Worm (Caenorhabditis elegans) whole organism, midembryonic: ENCODE results near the gene F59A1.6.

Experiments used
- T22C8.4 ChIP-seq: fragments of 200-800 bp; sonication (Bioruptor generic); IDR thresholded peaks from 2 replicates; pipeline ENCODE4 v1.3.6; 2022; ENCODE audit warnings: missing genetic modification characterization, missing compliant biosample characterization
- cog-1 ChIP-seq: sonication (generic microtip); optimal IDR thresholded peaks from 2 replicates; lab custom pipeline; 2016; ENCODE audit warnings: missing genetic modification characterization, missing compliant biosample characterization
- flt-1 ChIP-seq: fragments of 200-800 bp; sonication (Bioruptor generic); IDR thresholded peaks from 2 replicates; pipeline ENCODE4 v1.3.6; 2022; ENCODE audit warnings: missing genetic modification characterization, missing compliant biosample characterization
- klf-2 ChIP-seq: fragments of 200-800 bp; sonication (Bioruptor generic); conservative IDR thresholded peaks from 2 replicates; pipeline ENCODE4 v1.3.6; 2022; ENCODE audit warnings: missing genetic modification reagents, missing genetic modification characterization, missing compliant biosample characterization
- med-1 ChIP-seq: sonication (generic microtip); optimal IDR thresholded peaks from 2 replicates; lab custom pipeline; 2017; ENCODE audit warnings: missing genetic modification characterization, mild to moderate bottlenecking, missing compliant biosample characterization, antibody characterized with exemption, missing genetic modification reagents; ENCODE audit not compliant: insufficient read depth
- ref-1 ChIP-seq: fragments of 200-800 bp; sonication (Bioruptor generic); conservative IDR thresholded peaks from 2 replicates; pipeline ENCODE4 v1.3.6; 2022; ENCODE audit warnings: missing genetic modification reagents, missing genetic modification characterization, missing compliant biosample characterization
- ztf-29 ChIP-seq: fragments of 200-800 bp; sonication (Bioruptor generic); IDR thresholded peaks from 2 replicates; pipeline ENCODE4 v1.3.6; 2022; ENCODE audit warnings: missing genetic modification reagents, missing genetic modification characterization, missing compliant biosample characterization

DNA sequence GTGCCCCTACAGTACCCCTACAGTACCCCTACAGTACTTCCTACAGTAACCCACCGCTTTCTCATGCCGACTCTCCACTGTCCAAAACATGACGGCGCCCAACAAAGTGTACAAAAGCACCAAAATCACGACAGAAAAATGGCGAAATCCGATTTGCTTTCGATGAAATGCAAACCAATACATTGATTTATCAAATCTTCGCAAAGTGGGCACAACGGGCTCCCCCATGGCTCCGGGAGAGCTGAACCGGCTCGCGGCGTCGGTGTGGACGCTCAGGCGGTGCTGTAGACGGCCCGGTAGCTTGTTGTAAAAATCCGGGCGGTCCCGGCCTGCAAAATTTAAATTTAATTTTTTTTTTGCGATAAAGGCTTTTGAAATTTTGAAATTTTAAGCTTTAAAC, 27.4 kb downstream of the F59A1.6 start:
- TF ChIP-seq med-1 (GFP tag; lab: Kevin White, UChicago) = no peak
- no peak for TF ChIP-seq ref-1
- TF ChIP-seq T22C8.4 = no peak
- TF ChIP-seq ztf-29 (GFP tag; lab: Robert Waterston, UW) = no peak
- TF ChIP-seq flt-1 (GFP tag; lab: Robert Waterston, UW) = no peak
- no peak for TF ChIP-seq klf-2 (GFP tag; lab: Robert Waterston, UW)
- TF ChIP-seq cog-1 (tag; lab: Kevin White, UChicago) = no peak
